Worm (Caenorhabditis elegans) whole organism, mixed stage, embryonic: ENCODE results near the gene catp-8.

Source experiments
- blmp-1 ChIP-seq: fragments of 150-350 bp; optimal IDR thresholded peaks from 2 replicates; lab custom pipeline; 2014; ENCODE audit warnings: missing biosample characterization, missing genetic modification characterization
- elt-1 ChIP-seq: sonication (generic microtip); optimal IDR thresholded peaks from 2 replicates; lab custom pipeline; 2017; ENCODE audit warnings: missing genetic modification characterization, mild to moderate bottlenecking, missing compliant biosample characterization, antibody characterized with exemption, moderate library complexity, borderline replicate concordance; ENCODE audit not compliant: insufficient read depth
- lin-13 ChIP-seq: fragments of 150-350 bp; optimal IDR thresholded peaks from 2 replicates; lab custom pipeline; 2014; ENCODE audit warnings: missing biosample characterization, missing genetic modification characterization
- mls-2 ChIP-seq: sonication (generic microtip); optimal IDR thresholded peaks from 2 replicates; lab custom pipeline; 2016; ENCODE audit warnings: mild to moderate bottlenecking, missing genetic modification characterization, moderate library complexity, missing compliant biosample characterization
- nhr-28 ChIP-seq: fragments of 150-350 bp; optimal IDR thresholded peaks from 2 replicates; lab custom pipeline; 2014; ENCODE audit warnings: missing biosample characterization, missing genetic modification characterization

DNA sequence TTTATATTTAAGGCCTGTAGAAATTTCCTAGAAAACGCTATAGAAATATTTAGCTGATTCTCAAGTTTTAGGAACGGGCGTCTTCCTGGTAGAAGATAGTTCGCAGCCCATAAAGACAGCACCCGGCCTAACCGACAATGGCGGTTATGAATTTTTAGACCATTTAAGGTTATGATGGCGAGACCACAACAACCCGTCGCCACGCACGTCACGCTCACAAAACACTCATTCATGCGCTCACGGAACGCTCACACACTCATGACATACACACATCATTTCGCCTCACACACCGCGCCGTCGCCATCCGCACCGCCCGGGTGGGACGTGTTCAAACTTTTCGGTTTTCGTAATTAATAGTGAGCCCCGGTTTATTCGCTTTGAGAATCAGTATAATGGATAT, 44.6 kb upstream of the catp-8 start:
- TF ChIP-seq nhr-28 (tag; lab: Kevin White, UChicago) (no peak), lin-13 (tag; lab: Kevin White, UChicago) (no peak), blmp-1 (tag; lab: Kevin White, UChicago) (no peak), mls-2 (no peak), elt-1 (tag; lab: Kevin White, UChicago) (no peak)
